Fruit fly (Drosophila melanogaster) Kc167 (cell line): ENCODE measurements around the gene CYLD.

Source experiments
- Myc ChIP-seq: fragments of >200 bp; optimal IDR thresholded peaks from 2 replicates; lab custom pipeline; 2017; ENCODE audit warnings: missing external identifiers
- Sin3A ChIP-seq: fragments of >200 bp; optimal IDR thresholded peaks from 2 replicates; lab custom pipeline; 2018; ENCODE audit warnings: missing external identifiers
- insv ChIP-seq: fragments of >200 bp; optimal IDR thresholded peaks from 3 replicates; lab custom pipeline; 2018; ENCODE audit warnings: missing external identifiers

dm6 chr2L:10268688-10269087 lies 31.0 kb downstream of the CYLD start, which contains the start of gene CG4957:
- TF ChIP-seq Myc (lab: Kevin White, UChicago) (no peak), Sin3A (lab: Kevin White, UChicago) (no peak), insv (no peak)
